Comparison of ENCODE assay signal across 1 fruit fly cellular context in genomic region chrX:14689108-14689507, dm6.
TF ChIP-seq lines count a peak whose summit lies in the region.

No protein-coding gene starts in this region.

TF ChIP-seq in whole organism, embryonic, 481 proteins besides CTCF, POLR2A, EP300 and RAD21 (continued from another document and continues in another):
- TF ChIP-seq CG11560 (tag; IDR thresholded peaks at IDR 0.05; lab: Robert Waterston, UW) (no peak), sima (GFP tag; optimal IDR thresholded peaks at IDR 0.05; lab: Kevin White, UChicago) (no peak), Hr78 (GFP tag; optimal IDR thresholded peaks at IDR 0.05; lab: Kevin White, UChicago) (peak in 1 of 2 experiments; percentile 14), CG8924 (tag; optimal IDR thresholded peaks at IDR 0.05; lab: Kevin White, UChicago) (peak; percentile 72), CG17385 (GFP tag; optimal IDR thresholded peaks at IDR 0.05; lab: Kevin White, UChicago) (peak; percentile 69), hkb (optimal IDR thresholded peaks at IDR 0.05; lab: Kevin White, UChicago) (no peak), hkb (GFP tag; IDR thresholded peaks at IDR 0.05; lab: Robert Waterston, UW) (peak; percentile 83), Gug (GFP tag; IDR thresholded peaks at IDR 0.05; lab: Robert Waterston, UW) (peak; percentile 55; the same call in 1 of the 4 replicates), D19B (GFP tag; optimal IDR thresholded peaks at IDR 0.05; lab: Kevin White, UChicago) (no peak), NFAT (GFP tag; IDR thresholded peaks at IDR 0.05; lab: Robert Waterston, UW) (no peak), pita (GFP tag; optimal IDR thresholded peaks at IDR 0.05; lab: Kevin White, UChicago) (no peak), ase (GFP tag; IDR thresholded peaks at IDR 0.05; lab: Robert Waterston, UW) (peak; percentile 70; the same call in 1 of the 3 replicates), Doc3 (GFP tag; IDR thresholded peaks at IDR 0.05; lab: Robert Waterston, UW; ENCODE audit: partially characterized antibody) (no peak), odd (GFP tag; optimal IDR thresholded peaks at IDR 0.05; lab: Kevin White, UChicago) (peak; percentile 40), CG15696 (tag; optimal IDR thresholded peaks at IDR 0.05; lab: Kevin White, UChicago) (peak; percentile 28), org-1 (GFP tag; optimal IDR thresholded peaks at IDR 0.05; lab: Kevin White, UChicago) (peak; percentile 63), H2.0 (GFP tag; IDR thresholded peaks at IDR 0.05; lab: Robert Waterston, UW) (peak; percentile 69), trh (GFP tag; optimal IDR thresholded peaks at IDR 0.05; lab: Kevin White, UChicago) (no peak), ftz-f1 (GFP tag; optimal IDR thresholded peaks at IDR 0.05; lab: Kevin White, UChicago) (no peak), CG13296 (GFP tag; optimal IDR thresholded peaks at IDR 0.05; lab: Kevin White, UChicago) (peak; percentile 63), so (GFP tag; IDR thresholded peaks at IDR 0.05; lab: Robert Waterston, UW) (peak; percentile 71; the same call in 2 of the 3 replicates), fru (optimal IDR thresholded peaks at IDR 0.05; lab: Kevin White, UChicago) (no peak), trem (tag; optimal IDR thresholded peaks at IDR 0.05; lab: Kevin White, UChicago) (peak; percentile 43), CG2202 (tag; optimal IDR thresholded peaks at IDR 0.05; lab: Kevin White, UChicago) (no peak), lov (optimal IDR thresholded peaks at IDR 0.05; lab: Kevin White, UChicago) (no peak), lov (GFP tag; IDR thresholded peaks at IDR 0.05; lab: Robert Waterston, UW) (peak; percentile 70; the same call in 1 of the 3 replicates), CG14965 (GFP tag; optimal IDR thresholded peaks at IDR 0.05; lab: Kevin White, UChicago; ENCODE audit: borderline replicate concordance) (no peak), Opbp (GFP tag; IDR thresholded peaks at IDR 0.05; lab: Robert Waterston, UW; ENCODE audit: partially characterized antibody) (no peak), gce (GFP tag; IDR thresholded peaks at IDR 0.05; lab: Robert Waterston, UW) (peak; percentile 75; the same call in 2 of the 3 replicates), wdn (GFP tag; IDR thresholded peaks at IDR 0.05; lab: Robert Waterston, UW) (no peak), Mrtf (GFP tag; IDR thresholded peaks at IDR 0.05; lab: Robert Waterston, UW) (peak; percentile 71), CG7786 (GFP tag; optimal IDR thresholded peaks at IDR 0.05; lab: Kevin White, UChicago) (peak; percentile 12), CG4854 (GFP tag; optimal IDR thresholded peaks at IDR 0.05; lab: Kevin White, UChicago) (peak; percentile 36), CG3838 (GFP tag; optimal IDR thresholded peaks at IDR 0.05; lab: Kevin White, UChicago) (no peak), CG17802 (tag; optimal IDR thresholded peaks at IDR 0.05; lab: Kevin White, UChicago) (peak; percentile 53), CG16815 (GFP tag; optimal IDR thresholded peaks at IDR 0.05; lab: Kevin White, UChicago) (peak; percentile 17), CG13624 (GFP tag; optimal IDR thresholded peaks at IDR 0.05; lab: Kevin White, UChicago) (peak; percentile 24), Deaf1 (tag; optimal IDR thresholded peaks at IDR 0.05; lab: Kevin White, UChicago) (peak; percentile 10), oc (tag; optimal IDR thresholded peaks at IDR 0.05; lab: Kevin White, UChicago) (peak; percentile 53), pzg (GFP tag; optimal IDR thresholded peaks at IDR 0.05; lab: Kevin White, UChicago) (no peak), CG8359 (GFP tag; optimal IDR thresholded peaks at IDR 0.05; lab: Kevin White, UChicago; ENCODE audit: borderline replicate concordance) (peak; percentile 9), CG12236 (GFP tag; optimal IDR thresholded peaks at IDR 0.05; lab: Kevin White, UChicago) (no peak), CG7928 (GFP tag; optimal IDR thresholded peaks at IDR 0.05; lab: Kevin White, UChicago) (no peak), gcm2 (GFP tag; optimal IDR thresholded peaks at IDR 0.05; lab: Kevin White, UChicago) (no peak), slbo (GFP tag; IDR thresholded peaks at IDR 0.05; lab: Robert Waterston, UW) (peak; percentile 52; the same call in 1 of the 2 replicates), Elba2 (GFP tag; optimal IDR thresholded peaks at IDR 0.05; lab: Kevin White, UChicago) (no peak), E2f1 (GFP tag; IDR thresholded peaks at IDR 0.05; lab: Robert Waterston, UW) (peak; percentile 68), Sox102F (GFP tag; optimal IDR thresholded peaks at IDR 0.05; lab: Kevin White, UChicago) (peak; percentile 86), gt (GFP tag; IDR thresholded peaks at IDR 0.05; lab: Robert Waterston, UW) (no peak), salm (tag; optimal IDR thresholded peaks at IDR 0.05; lab: Kevin White, UChicago) (peak; percentile 58), CG9876 (GFP tag; optimal IDR thresholded peaks at IDR 0.05; lab: Kevin White, UChicago) (no peak), hbn (GFP tag; IDR thresholded peaks at IDR 0.05; lab: Robert Waterston, UW; ENCODE audit: partially characterized antibody) (no peak), Sry-δ (GFP tag; optimal IDR thresholded peaks at IDR 0.05; lab: Kevin White, UChicago) (peak; percentile 4), sens-2 (GFP tag; IDR thresholded peaks at IDR 0.05; lab: Robert Waterston, UW) (no peak), az2 (GFP tag; optimal IDR thresholded peaks at IDR 0.05; lab: Kevin White, UChicago) (peak; percentile 78), Dfd (GFP tag; optimal IDR thresholded peaks at IDR 0.05; lab: Kevin White, UChicago) (no peak), CG2875 (GFP tag; optimal IDR thresholded peaks at IDR 0.05; lab: Kevin White, UChicago) (peak; percentile 60), otp (GFP tag; IDR thresholded peaks at IDR 0.05; lab: Robert Waterston, UW) (peak; percentile 81), CG10543 (GFP tag; optimal IDR thresholded peaks at IDR 0.05; lab: Kevin White, UChicago) (no peak), CG1602 (GFP tag; optimal IDR thresholded peaks at IDR 0.05; lab: Kevin White, UChicago) (peak; percentile 58), ken (GFP tag; IDR thresholded peaks at IDR 0.05; lab: Robert Waterston, UW) (peak; percentile 72), E2f2 (GFP tag; IDR thresholded peaks at IDR 0.05; lab: Robert Waterston, UW) (peak; percentile 46; the same call in 1 of the 2 replicates), CG12942 (GFP tag; optimal IDR thresholded peaks at IDR 0.05; lab: Kevin White, UChicago) (peak; percentile 33), Hsf (GFP tag; optimal IDR thresholded peaks at IDR 0.05; lab: Kevin White, UChicago) (peak; percentile 63), Camta (GFP tag; optimal IDR thresholded peaks at IDR 0.05; lab: Kevin White, UChicago) (peak; percentile 40), CG8478 (optimal IDR thresholded peaks at IDR 0.05; lab: Kevin White, UChicago) (no peak), her (GFP tag; optimal IDR thresholded peaks at IDR 0.05; lab: Kevin White, UChicago) (no peak), kah (GFP tag; optimal IDR thresholded peaks at IDR 0.05; lab: Kevin White, UChicago) (peak; percentile 63), Dip2 (GFP tag; IDR thresholded peaks at IDR 0.05; lab: Robert Waterston, UW) (no peak), CG11695 (GFP tag; IDR thresholded peaks at IDR 0.05; lab: Robert Waterston, UW) (peak; percentile 73), Abd-B (GFP tag; optimal IDR thresholded peaks at IDR 0.05; lab: Kevin White, UChicago) (peak; percentile 67), gsb (GFP tag; IDR thresholded peaks at IDR 0.05; lab: Robert Waterston, UW) (peak; percentile 49; the same call in 1 of the 2 replicates), Hr39 (optimal IDR thresholded peaks at IDR 0.05; lab: Kevin White, UChicago) (no peak), Fer3 (tag; optimal IDR thresholded peaks at IDR 0.05; lab: Kevin White, UChicago) (peak; percentile 68), vnd (GFP tag; IDR thresholded peaks at IDR 0.05; lab: Robert Waterston, UW; ENCODE audit: partially characterized antibody) (no peak), ranshi (GFP tag; IDR thresholded peaks at IDR 0.05; lab: Robert Waterston, UW) (peak; percentile 68; the same call in 1 of the 2 replicates), CG12391 (tag; optimal IDR thresholded peaks at IDR 0.05; lab: Kevin White, UChicago) (peak; percentile 72), dan (GFP tag; IDR thresholded peaks at IDR 0.05; lab: Robert Waterston, UW) (no peak), da (GFP tag; optimal IDR thresholded peaks at IDR 0.05; lab: Kevin White, UChicago) (no peak), crol (GFP tag; IDR thresholded peaks at IDR 0.05; lab: Robert Waterston, UW) (no peak), CG3281 (GFP tag; optimal IDR thresholded peaks at IDR 0.05; lab: Kevin White, UChicago) (peak; percentile 30), pb (GFP tag; optimal IDR thresholded peaks at IDR 0.05; lab: Kevin White, UChicago) (peak; percentile 8), nau (GFP tag; optimal IDR thresholded peaks at IDR 0.05; lab: Kevin White, UChicago) (peak; percentile 53), esg (GFP tag; conservative IDR thresholded peaks at IDR 0.05; lab: Robert Waterston, UW) (peak; percentile 73), HLH4C (GFP tag; IDR thresholded peaks at IDR 0.05; lab: Robert Waterston, UW; ENCODE audit: partially characterized antibody) (no peak), jing (GFP tag; optimal IDR thresholded peaks at IDR 0.05; lab: Kevin White, UChicago) (peak; percentile 66), HHEX (GFP tag; optimal IDR thresholded peaks at IDR 0.05; lab: Kevin White, UChicago) (peak; percentile 66), Dip3 (GFP tag; optimal IDR thresholded peaks at IDR 0.05; lab: Kevin White, UChicago) (no peak), CG10209 (GFP tag; optimal IDR thresholded peaks at IDR 0.05; lab: Kevin White, UChicago) (peak; percentile 45), CG15269 (tag; optimal IDR thresholded peaks at IDR 0.05; lab: Kevin White, UChicago) (peak; percentile 83), kni (GFP tag; optimal IDR thresholded peaks at IDR 0.05; lab: Kevin White, UChicago) (no peak), CG17568 (GFP tag; optimal IDR thresholded peaks at IDR 0.05; lab: Kevin White, UChicago) (no peak), lab (GFP tag; optimal IDR thresholded peaks at IDR 0.05; lab: Kevin White, UChicago) (peak; percentile 76), CG5245 (GFP tag; optimal IDR thresholded peaks at IDR 0.05; lab: Kevin White, UChicago) (peak; percentile 74), CG17328 (GFP tag; IDR thresholded peaks at IDR 0.05; lab: Robert Waterston, UW) (peak; percentile 75), Spps (tag; optimal IDR thresholded peaks at IDR 0.05; lab: Kevin White, UChicago) (peak; percentile 26), CG12104 (GFP tag; optimal IDR thresholded peaks at IDR 0.05; lab: Kevin White, UChicago) (peak; percentile 18), nom (GFP tag; optimal IDR thresholded peaks at IDR 0.05; lab: Kevin White, UChicago) (peak; percentile 22), fd3F (GFP tag; optimal IDR thresholded peaks at IDR 0.05; lab: Kevin White, UChicago) (peak; percentile 57), CG6689 (GFP tag; IDR thresholded peaks at IDR 0.05; lab: Robert Waterston, UW) (peak; percentile 76), CG34422 (GFP tag; IDR thresholded peaks at IDR 0.05; lab: Robert Waterston, UW) (peak; percentile 74), CG7839 (tag; optimal IDR thresholded peaks at IDR 0.05; lab: Kevin White, UChicago) (peak; percentile 83), CG4328 (GFP tag; optimal IDR thresholded peaks at IDR 0.05; lab: Kevin White, UChicago) (peak; percentile 38), Ptx1 (GFP tag; IDR thresholded peaks at IDR 0.05; lab: Robert Waterston, UW) (peak; percentile 83), CG31388 (GFP tag; optimal IDR thresholded peaks at IDR 0.05; lab: Kevin White, UChicago) (peak; percentile 15), CG6654 (GFP tag; optimal IDR thresholded peaks at IDR 0.05; lab: Kevin White, UChicago) (peak; percentile 35), ems (GFP tag; optimal IDR thresholded peaks at IDR 0.05; lab: Kevin White, UChicago) (peak; percentile 63), CG3065 (GFP tag; optimal IDR thresholded peaks at IDR 0.05; lab: Kevin White, UChicago) (no peak), CG12219 (GFP tag; optimal IDR thresholded peaks at IDR 0.05; lab: Kevin White, UChicago) (peak; percentile 84), CG2712 (tag; optimal IDR thresholded peaks at IDR 0.05; lab: Kevin White, UChicago) (peak; percentile 80), CG11093 (GFP tag; IDR thresholded peaks at IDR 0.05; lab: Robert Waterston, UW) (peak; percentile 66; the same call in 2 of the 3 replicates), vfl (GFP tag; optimal IDR thresholded peaks at IDR 0.05; lab: Kevin White, UChicago) (no peak), CG2116 (GFP tag; optimal IDR thresholded peaks at IDR 0.05; lab: Kevin White, UChicago) (peak; percentile 2), B-H1 (GFP tag; IDR thresholded peaks at IDR 0.05; lab: Robert Waterston, UW) (peak; percentile 77; the same call in 2 of the 3 replicates), grn (GFP tag; optimal IDR thresholded peaks at IDR 0.05; lab: Kevin White, UChicago) (no peak), Ravus (GFP tag; IDR thresholded peaks at IDR 0.05; lab: Robert Waterston, UW) (peak; percentile 15), ac (GFP tag; optimal IDR thresholded peaks at IDR 0.05; lab: Kevin White, UChicago) (no peak), CG13894 (tag; optimal IDR thresholded peaks at IDR 0.05; lab: Kevin White, UChicago) (no peak), Side (GFP tag; optimal IDR thresholded peaks at IDR 0.05; lab: Kevin White, UChicago) (peak; percentile 35), gro (GFP tag; optimal IDR thresholded peaks at IDR 0.05; lab: Kevin White, UChicago) (no peak), CG16779 (GFP tag; IDR thresholded peaks at IDR 0.05; lab: Robert Waterston, UW) (no peak), ERR (GFP tag; optimal IDR thresholded peaks at IDR 0.05; lab: Kevin White, UChicago) (no peak), usp (GFP tag; optimal IDR thresholded peaks at IDR 0.05; lab: Kevin White, UChicago) (no peak), Aef1 (GFP tag; IDR thresholded peaks at IDR 0.05; lab: Robert Waterston, UW) (peak; percentile 76), CoRest (tag; optimal IDR thresholded peaks at IDR 0.05; lab: Kevin White, UChicago) (peak; percentile 71), exex (tag; optimal IDR thresholded peaks at IDR 0.05; lab: Kevin White, UChicago) (no peak), inv (GFP tag; IDR thresholded peaks at IDR 0.05; lab: Robert Waterston, UW; ENCODE audit: partially characterized antibody) (no peak), bowl (GFP tag; IDR thresholded peaks at IDR 0.05; lab: Robert Waterston, UW) (peak; percentile 68; the same call in 1 of the 2 replicates), lmd (GFP tag; IDR thresholded peaks at IDR 0.05; lab: Robert Waterston, UW) (peak; percentile 74), CG1832 (GFP tag; optimal IDR thresholded peaks at IDR 0.05; lab: Kevin White, UChicago) (no peak), ham (GFP tag; IDR thresholded peaks at IDR 0.05; lab: Robert Waterston, UW) (no peak), CG7963 (GFP tag; IDR thresholded peaks at IDR 0.05; lab: Robert Waterston, UW; ENCODE audit: partially characterized antibody) (no peak), Rfx (GFP tag; IDR thresholded peaks at IDR 0.05; lab: Robert Waterston, UW) (peak; percentile 64)
